Worm (Caenorhabditis elegans) whole organism, L4 larva: ENCODE measurements around the gene acr-2.
A peak's percentile ranks its signal among the peaks of the same experiment; 100 is the strongest.

Experiments
- T26A8.4 ChIP-seq: fragments of 200-800 bp; sonication (Bioruptor generic); IDR thresholded peaks from 2 replicates; pipeline ENCODE4 v1.3.6; 2022; ENCODE audit warnings: missing genetic modification characterization, missing compliant biosample characterization
- Y48G9A.11 ChIP-seq: fragments of 200-800 bp; sonication (Bioruptor generic); IDR thresholded peaks from 2 replicates; pipeline ENCODE4 v1.3.6; 2022; ENCODE audit warnings: missing genetic modification reagents, missing genetic modification characterization, missing compliant biosample characterization
- Y75B8A.6 ChIP-seq: fragments of 200-800 bp; sonication (Bioruptor generic); IDR thresholded peaks from 2 replicates; pipeline ENCODE4 v1.3.6; 2022; ENCODE audit warnings: missing genetic modification reagents, missing genetic modification characterization, missing compliant biosample characterization
- aha-1 ChIP-seq: fragments of 150-350 bp; peaks from one replicate; lab custom pipeline; 2014; ENCODE audit warnings: missing biosample characterization, missing genetic modification characterization
- ama-1 ChIP-seq: fragments of 150-350 bp; optimal IDR thresholded peaks from 2 replicates; lab custom pipeline; 2014; ENCODE audit warnings: inconsistent platforms, mixed read lengths
- attf-4 ChIP-seq: sonication (generic microtip); optimal IDR thresholded peaks from 3 replicates; lab custom pipeline; 2017; ENCODE audit warnings: missing biosample characterization, missing genetic modification characterization
- cey-2 ChIP-seq: sonication (generic microtip); optimal IDR thresholded peaks from 3 replicates; lab custom pipeline; 2017; ENCODE audit warnings: missing genetic modification characterization, mild to moderate bottlenecking, missing compliant biosample characterization, antibody characterized with exemption, borderline replicate concordance; ENCODE audit not compliant: insufficient read depth
- daf-12 ChIP-seq: fragments of 150-350 bp; optimal IDR thresholded peaks from 2 replicates; lab custom pipeline; 2014; ENCODE audit warnings: missing biosample characterization, missing genetic modification reagents, missing genetic modification characterization
- daf-16 ChIP-seq, 3 experiments: sonication (generic microtip); optimal IDR thresholded peaks; 2 replicates each; lab custom pipeline; 2016 to 2017; ENCODE audit warnings: missing genetic modification characterization in 3 of 3, missing genetic modification reagents in 3 of 3, mild to moderate bottlenecking in 2 of 3, missing compliant biosample characterization in 2 of 3, missing biosample characterization in 1 of 3, moderate library complexity in 1 of 3
- daf-8 ChIP-seq: fragments of 200-800 bp; sonication (Bioruptor generic); IDR thresholded peaks from 2 replicates; pipeline ENCODE4 v1.3.6; 2022; ENCODE audit warnings: missing genetic modification characterization, missing compliant biosample characterization
- dmd-6 ChIP-seq: fragments of 200-800 bp; sonication (Bioruptor generic); IDR thresholded peaks from 2 replicates; pipeline ENCODE4 v1.3.6; 2022; ENCODE audit warnings: missing genetic modification reagents, missing genetic modification characterization, missing compliant biosample characterization
- dpl-1 ChIP-seq: fragments of 150-350 bp; optimal IDR thresholded peaks from 2 replicates; lab custom pipeline; 2014; ENCODE audit warnings: missing biosample characterization, missing genetic modification reagents, missing genetic modification characterization
- duxl-1 ChIP-seq: sonication (generic microtip); optimal IDR thresholded peaks from 2 replicates; lab custom pipeline; 2016; ENCODE audit warnings: mild to moderate bottlenecking, missing genetic modification characterization, moderate library complexity, missing compliant biosample characterization; ENCODE audit not compliant: poor library complexity
- dve-1 ChIP-seq: sonication (generic microtip); optimal IDR thresholded peaks from 2 replicates; lab custom pipeline; 2017; ENCODE audit warnings: antibody characterized with exemption, mild to moderate bottlenecking, missing genetic modification characterization, missing compliant biosample characterization; ENCODE audit not compliant: insufficient read depth
- egl-27 ChIP-seq: sonication (generic microtip); optimal IDR thresholded peaks from 3 replicates; lab custom pipeline; 2017; ENCODE audit warnings: missing biosample characterization, missing genetic modification reagents, missing genetic modification characterization
- fkh-10 ChIP-seq: fragments of 150-350 bp; optimal IDR thresholded peaks from 2 replicates; lab custom pipeline; 2014; ENCODE audit warnings: missing biosample characterization, missing genetic modification reagents, missing genetic modification characterization
- hlh-11 ChIP-seq: fragments of 200-800 bp; sonication (Bioruptor generic); optimal IDR thresholded peaks from 2 replicates; lab custom pipeline; 2018; ENCODE audit warnings: mild to moderate bottlenecking, missing genetic modification characterization, missing compliant biosample characterization
- hlh-30 ChIP-seq: sonication (generic microtip); optimal IDR thresholded peaks from 2 replicates; lab custom pipeline; 2017; ENCODE audit warnings: antibody characterized with exemption, mild to moderate bottlenecking, missing genetic modification characterization, missing compliant biosample characterization; ENCODE audit not compliant: insufficient read depth
- jun-1 ChIP-seq: fragments of 150-350 bp; optimal IDR thresholded peaks from 2 replicates; lab custom pipeline; 2014; ENCODE audit warnings: missing biosample characterization, missing genetic modification reagents, missing genetic modification characterization
- lim-7 ChIP-seq: fragments of 200-800 bp; sonication (Bioruptor generic); IDR thresholded peaks from 2 replicates; pipeline ENCODE4 v1.3.6; 2022; ENCODE audit warnings: missing genetic modification characterization, missing compliant biosample characterization
- lin-1 ChIP-seq: fragments of 200-800 bp; sonication (Bioruptor generic); IDR thresholded peaks from 2 replicates; pipeline ENCODE4 v1.3.6; 2022; ENCODE audit warnings: missing genetic modification reagents, missing genetic modification characterization, missing compliant biosample characterization
- lin-13 ChIP-seq: fragments of 150-350 bp; optimal IDR thresholded peaks from 2 replicates; lab custom pipeline; 2014; ENCODE audit warnings: missing biosample characterization, missing genetic modification reagents, missing genetic modification characterization
- lsy-2 ChIP-seq, 2 experiments: fragments of 150-350 bp in 1 of 2; sonication (generic microtip) in 1 of 2; optimal IDR thresholded peaks; 2 replicates each; lab custom pipeline; 2014 to 2017; ENCODE audit warnings: missing biosample characterization in 2 of 2, missing genetic modification characterization in 2 of 2
- madf-9 ChIP-seq: fragments of 200-800 bp; sonication (Bioruptor generic); conservative IDR thresholded peaks from 2 replicates; pipeline ENCODE4 v1.3.6; 2022; ENCODE audit warnings: missing genetic modification reagents, missing genetic modification characterization, missing compliant biosample characterization
- mdl-1 ChIP-seq, 2 experiments: fragments of 150-350 bp in 1 of 2; sonication (generic microtip) in 1 of 2; optimal IDR thresholded peaks; 2 replicates each; lab custom pipeline; 2014 to 2017; ENCODE audit warnings: missing biosample characterization in 2 of 2, missing genetic modification characterization in 2 of 2
- mdt-29 ChIP-seq: fragments of 200-800 bp; sonication (Bioruptor generic); IDR thresholded peaks from 2 replicates; pipeline ENCODE4 v1.3.6; 2022; ENCODE audit warnings: missing genetic modification reagents, missing genetic modification characterization, missing compliant biosample characterization
- mep-1 ChIP-seq: fragments of 150-350 bp; sonication (generic microtip); optimal IDR thresholded peaks from 3 replicates; lab custom pipeline; 2014; ENCODE audit warnings: missing biosample characterization, missing genetic modification characterization
- mes-2 ChIP-seq: sonication (generic microtip); optimal IDR thresholded peaks from 2 replicates; lab custom pipeline; 2016; ENCODE audit warnings: missing genotype, mild to moderate bottlenecking, missing genetic modification characterization, missing compliant biosample characterization; ENCODE audit not compliant: poor library complexity, severe bottlenecking
- mxl-2 ChIP-seq: fragments of 200-800 bp; sonication (Bioruptor generic); conservative IDR thresholded peaks from 2 replicates; pipeline ENCODE4 v1.3.6; 2022; ENCODE audit warnings: missing genetic modification reagents, missing genetic modification characterization, missing compliant biosample characterization
- mxl-3 ChIP-seq: fragments of 200-800 bp; sonication (Bioruptor generic); optimal IDR thresholded peaks from 2 replicates; lab custom pipeline; 2018; ENCODE audit warnings: mild to moderate bottlenecking, missing genetic modification characterization, missing compliant biosample characterization
- nhr-10 ChIP-seq: fragments of 150-350 bp; optimal IDR thresholded peaks from 2 replicates; lab custom pipeline; 2014; ENCODE audit warnings: missing biosample characterization, missing genetic modification characterization
- nhr-11 ChIP-seq: fragments of 150-350 bp; optimal IDR thresholded peaks from 2 replicates; lab custom pipeline; 2014; ENCODE audit warnings: missing biosample characterization, missing genetic modification characterization
- nhr-111 ChIP-seq: fragments of 200-800 bp; sonication (Bioruptor generic); optimal IDR thresholded peaks from 2 replicates; lab custom pipeline; 2018; ENCODE audit warnings: mild to moderate bottlenecking, missing genetic modification characterization, missing compliant biosample characterization
- nhr-28 ChIP-seq: fragments of 150-350 bp; optimal IDR thresholded peaks from 2 replicates; lab custom pipeline; 2014; ENCODE audit warnings: missing biosample characterization, missing genetic modification characterization
- nhr-48 ChIP-seq: sonication (generic microtip); optimal IDR thresholded peaks from 2 replicates; lab custom pipeline; 2016; ENCODE audit warnings: mild to moderate bottlenecking, missing genetic modification characterization, missing compliant biosample characterization
- nhr-76 ChIP-seq: fragments of 150-350 bp; optimal IDR thresholded peaks from 2 replicates; lab custom pipeline; 2014; ENCODE audit warnings: missing biosample characterization, missing genetic modification characterization
- nhr-77 ChIP-seq: fragments of 150-350 bp; optimal IDR thresholded peaks from 2 replicates; lab custom pipeline; 2014; ENCODE audit warnings: missing biosample characterization, missing genetic modification characterization
- pha-4 ChIP-seq, 2 experiments: fragments of 150-350 bp in 1 of 2; fragments of 200-800 bp in 1 of 2; sonication (Bioruptor generic) in 1 of 2; IDR thresholded peaks in 1 of 2; optimal IDR thresholded peaks in 1 of 2; 2 replicates each; pipeline versions ENCODE4 v1.3.6 to Lab custom; 2014 to 2022; ENCODE audit warnings: missing genetic modification characterization in 2 of 2, missing genetic modification reagents in 2 of 2, missing biosample characterization in 1 of 2, missing compliant biosample characterization in 1 of 2
- php-3 ChIP-seq: fragments of 200-800 bp; sonication (Bioruptor generic); IDR thresholded peaks from 2 replicates; pipeline ENCODE4 v1.3.6; 2022; ENCODE audit warnings: missing genetic modification reagents, missing genetic modification characterization, missing compliant biosample characterization
- saeg-2 ChIP-seq: fragments of 200-800 bp; sonication (Bioruptor generic); IDR thresholded peaks from 2 replicates; pipeline ENCODE4 v1.3.6; 2022; ENCODE audit warnings: missing genetic modification reagents, missing genetic modification characterization, missing compliant biosample characterization
- set-16 ChIP-seq: fragments of 200-800 bp; sonication (Bioruptor generic); IDR thresholded peaks from 2 replicates; pipeline ENCODE4 v1.3.6; 2022; ENCODE audit warnings: missing genetic modification reagents, missing genetic modification characterization, missing compliant biosample characterization
- snpc-4 ChIP-seq: fragments of 150-350 bp; optimal IDR thresholded peaks from 2 replicates; lab custom pipeline; 2014; ENCODE audit warnings: missing biosample characterization, missing genetic modification characterization
- spr-1 ChIP-seq: sonication (generic microtip); optimal IDR thresholded peaks from 2 replicates; lab custom pipeline; 2016; ENCODE audit warnings: mild to moderate bottlenecking, missing genetic modification characterization, missing compliant biosample characterization
- unc-39 ChIP-seq: sonication (generic microtip); optimal IDR thresholded peaks from 2 replicates; lab custom pipeline; 2017; ENCODE audit warnings: missing biosample characterization, missing genetic modification characterization
- unc-62 ChIP-seq, 3 experiments: fragments of 150-350 bp in 1 of 3; sonication (generic microtip); optimal IDR thresholded peaks in 2 of 3; peaks in 1 of 3; 1 replicate in 1 of 3; 2 replicates in 2 of 3; lab custom pipeline; 2014 to 2017; ENCODE audit warnings: missing biosample characterization in 3 of 3, missing genetic modification characterization in 3 of 3, missing genetic modification reagents in 3 of 3, missing genotype in 1 of 3

acr-2 gene

DNA sequence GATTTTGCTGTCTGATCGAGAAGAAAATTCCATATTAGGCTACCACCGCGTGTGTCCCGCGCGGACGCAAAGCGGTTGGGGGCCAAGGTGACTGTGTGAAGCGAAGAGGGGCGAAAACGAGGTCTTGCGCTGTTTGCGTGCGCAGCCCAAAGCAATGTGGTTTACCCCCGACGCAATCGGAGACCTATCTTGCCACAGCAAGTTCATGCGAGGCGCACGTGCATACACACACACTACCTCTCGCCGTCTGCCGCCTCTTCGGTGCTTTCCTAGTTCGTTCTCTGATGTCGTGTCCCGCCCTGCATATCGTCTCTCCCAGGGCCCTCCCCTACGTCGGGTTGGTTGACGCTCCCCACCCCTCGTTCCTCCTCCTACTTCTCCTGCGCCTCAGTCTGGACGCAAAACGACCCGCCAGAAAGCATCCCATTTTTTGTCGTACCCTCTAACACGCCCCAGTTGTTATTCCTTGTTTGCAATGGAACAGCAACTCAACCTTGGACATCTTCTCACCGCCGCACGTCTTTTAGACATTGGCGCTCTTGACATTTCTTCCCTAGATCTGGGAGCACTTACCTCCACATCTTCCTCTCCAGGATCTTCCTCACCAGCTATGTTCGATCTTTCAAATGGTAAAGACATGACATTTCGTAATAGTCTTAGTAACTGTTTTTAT, 39.8 kb downstream of the acr-2 start, which contains the start of gene mdl-1 (continued):
- no peak for TF ChIP-seq unc-39 (tag; lab: Kevin White, UChicago)
- TF ChIP-seq daf-12 (tag; lab: Kevin White, UChicago), result no peak
- peak; percentile 89 for TF ChIP-seq mep-1
- TF ChIP-seq fkh-10 (GFP tag; lab: Kevin White, UChicago), result peak; percentile 42
- TF ChIP-seq nhr-111 (GFP tag; lab: Kevin White, UChicago), result no peak
- peak; percentile 73 for TF ChIP-seq lin-1
- TF ChIP-seq Y48G9A.11, result no peak
- TF ChIP-seq dmd-6 (GFP tag; lab: Robert Waterston, UW), result peak; percentile 99
- peak; percentile 96 for TF ChIP-seq ama-1
- TF ChIP-seq madf-9 (GFP tag; lab: Robert Waterston, UW), result peak; percentile 67
- peak; percentile 82 for TF ChIP-seq lin-13 (GFP tag; lab: Kevin White, UChicago)
- peak; percentile 57 for TF ChIP-seq spr-1 (tag; lab: Kevin White, UChicago)
- peak; percentile 87 for TF ChIP-seq T26A8.4 (GFP tag; lab: Robert Waterston, UW)
- TF ChIP-seq daf-8, result no peak
- no peak for TF ChIP-seq Y75B8A.6 (GFP tag; lab: Robert Waterston, UW)

DNA sequence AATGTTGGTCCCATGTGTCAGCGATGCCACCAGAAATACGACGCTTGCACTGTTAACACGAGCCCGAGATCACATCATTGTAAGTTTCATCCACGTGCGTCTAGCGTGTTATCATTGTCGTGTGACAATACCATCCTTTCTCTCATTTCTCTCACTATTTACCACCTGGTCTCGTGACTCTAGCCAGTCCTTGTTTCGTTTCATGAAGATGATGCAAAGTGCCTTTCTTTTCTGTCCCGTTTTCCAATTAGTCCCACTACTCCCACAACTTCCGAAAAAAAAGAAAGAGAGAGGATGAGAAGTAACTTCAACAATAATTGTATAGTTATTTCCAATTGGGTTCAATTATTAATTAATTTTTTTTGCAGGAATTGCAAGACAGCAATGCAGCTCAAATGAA, 40.5 kb downstream of the acr-2 start:
- TF ChIP-seq snpc-4 (tag; lab: Kevin White, UChicago), result no peak
- TF ChIP-seq Y75B8A.6 (GFP tag; lab: Robert Waterston, UW), result peak; percentile 4; the same call in 1 of the 2 replicates
- no peak for TF ChIP-seq lim-7
- TF ChIP-seq mdl-1 (tag; optimal IDR thresholded peaks at IDR 0.05; lab: Kevin White, UChicago), result peak in 1 of 2 experiments; percentile 100
- TF ChIP-seq attf-4, result no peak
- peak; percentile 80 for TF ChIP-seq nhr-28
- TF ChIP-seq mep-1, result peak; percentile 65
- peak; percentile 39 for TF ChIP-seq nhr-77 (tag; lab: Kevin White, UChicago)
- peak; percentile 82 for TF ChIP-seq hlh-11
- peak; percentile 32 for TF ChIP-seq mes-2 (tag; lab: Kevin White, UChicago)
- no peak for TF ChIP-seq daf-16 (GFP tag; optimal IDR thresholded peaks at IDR 0.05; lab: Kevin White, UChicago)
- TF ChIP-seq daf-16 (tag; optimal IDR thresholded peaks at IDR 0.05; lab: Kevin White, UChicago), result peak; percentile 69
- peak; percentile 43 to 67 for TF ChIP-seq lsy-2 (tag; optimal IDR thresholded peaks at IDR 0.05; lab: Kevin White, UChicago)
- TF ChIP-seq mxl-2 (GFP tag; lab: Robert Waterston, UW), result peak; percentile 95
- TF ChIP-seq nhr-48, result peak; percentile 31
- peak; percentile 89 for TF ChIP-seq nhr-10 (tag; lab: Kevin White, UChicago)
- TF ChIP-seq aha-1 (tag; lab: Kevin White, UChicago), result peak; percentile 17
- TF ChIP-seq unc-62 (GFP tag; optimal IDR thresholded peaks at IDR 0.05 in 1 of 2; lab: Kevin White, UChicago), result peak in 1 of 2 experiments; percentile 98
- no peak for TF ChIP-seq unc-62 (tag; optimal IDR thresholded peaks at IDR 0.05; lab: Kevin White, UChicago)
- peak; percentile 72 for TF ChIP-seq nhr-11
- TF ChIP-seq duxl-1 (tag; lab: Kevin White, UChicago), result peak; percentile 24
- TF ChIP-seq saeg-2 (GFP tag; lab: Robert Waterston, UW), result no peak
- TF ChIP-seq php-3, result peak; percentile 27; the same call in 1 of the 2 replicates
- TF ChIP-seq jun-1 (tag; lab: Kevin White, UChicago), result peak; percentile 23
- TF ChIP-seq dmd-6 (GFP tag; lab: Robert Waterston, UW), result peak; percentile 91
- TF ChIP-seq set-16 (GFP tag; lab: Robert Waterston, UW), result no peak
- peak; percentile 80 for TF ChIP-seq mxl-3 (GFP tag; lab: Kevin White, UChicago)
- peak; percentile 23 for TF ChIP-seq dpl-1 (GFP tag; lab: Kevin White, UChicago)
- TF ChIP-seq dve-1 (tag; lab: Kevin White, UChicago), result peak; percentile 82
- peak; percentile 86 for TF ChIP-seq hlh-30 (tag; lab: Kevin White, UChicago)
- peak; percentile 59 for TF ChIP-seq nhr-76 (tag; lab: Kevin White, UChicago)
- TF ChIP-seq egl-27 (tag; lab: Kevin White, UChicago), result no peak
- TF ChIP-seq pha-4 (GFP tag; IDR thresholded peaks at IDR 0.05; lab: Robert Waterston, UW), result 0 out of 2 replicates have a peak, but pooled peaks have one; percentile 34
- no peak for TF ChIP-seq pha-4 (tag; optimal IDR thresholded peaks at IDR 0.05; lab: Kevin White, UChicago)
- TF ChIP-seq mdt-29 (GFP tag; lab: Robert Waterston, UW), result 0 out of 2 replicates have a peak, but pooled peaks have one; percentile 4
- no peak for TF ChIP-seq cey-2 (tag; lab: Kevin White, UChicago)
- TF ChIP-seq, all 104 proteins: peak for 26
